Worm (Caenorhabditis elegans) whole organism, late embryonic: ENCODE data around the gene ZK1290.13.

ENCODE experiments used
- ama-1 ChIP-seq: fragments of 150-350 bp; optimal IDR thresholded peaks from 2 replicates; lab custom pipeline; 2014
- ceh-45 ChIP-seq: fragments of 200-800 bp; sonication (Bioruptor generic); IDR thresholded peaks from 2 replicates; pipeline ENCODE4 v1.3.6; 2022; ENCODE audit warnings: missing genetic modification reagents, missing genetic modification characterization, missing compliant biosample characterization
- elt-2 ChIP-seq: sonication (generic microtip); optimal IDR thresholded peaks from 2 replicates; lab custom pipeline; 2016; ENCODE audit warnings: missing genetic modification reagents, missing genetic modification characterization, missing compliant biosample characterization
- hlh-30 ChIP-seq: sonication (generic microtip); optimal IDR thresholded peaks from 2 replicates; lab custom pipeline; 2017; ENCODE audit warnings: antibody characterized with exemption, missing genetic modification characterization, missing compliant biosample characterization; ENCODE audit not compliant: insufficient read depth
- hlh-6 ChIP-seq: sonication (generic microtip); optimal IDR thresholded peaks from 2 replicates; lab custom pipeline; 2016; ENCODE audit warnings: missing genotype, missing genetic modification characterization, missing compliant biosample characterization
- lin-11 ChIP-seq: fragments of 200-800 bp; sonication (Bioruptor generic); optimal IDR thresholded peaks from 2 replicates; lab custom pipeline; 2018; ENCODE audit warnings: mild to moderate bottlenecking, missing genetic modification characterization, missing compliant biosample characterization
- nfya-1 ChIP-seq: sonication (generic microtip); optimal IDR thresholded peaks from 2 replicates; lab custom pipeline; 2017; ENCODE audit warnings: missing genetic modification characterization, mild to moderate bottlenecking, missing compliant biosample characterization, antibody characterized with exemption, moderate library complexity
- nhr-11 ChIP-seq: fragments of 150-350 bp; optimal IDR thresholded peaks from 2 replicates; lab custom pipeline; 2014; ENCODE audit warnings: missing biosample characterization, missing genetic modification characterization
- nhr-232 ChIP-seq: sonication (generic microtip); optimal IDR thresholded peaks from 2 replicates; lab custom pipeline; 2016; ENCODE audit warnings: missing genetic modification characterization, missing compliant biosample characterization
- pat-9 ChIP-seq: fragments of 200-800 bp; sonication (Bioruptor generic); optimal IDR thresholded peaks from 2 replicates; lab custom pipeline; 2018; ENCODE audit warnings: mild to moderate bottlenecking, missing genetic modification characterization, moderate library complexity, missing compliant biosample characterization
- pax-1 ChIP-seq: fragments of 150-350 bp; optimal IDR thresholded peaks from 2 replicates; lab custom pipeline; 2014; ENCODE audit warnings: missing biosample characterization, missing genetic modification characterization
- tbx-2 ChIP-seq: sonication (generic microtip); optimal IDR thresholded peaks from 2 replicates; lab custom pipeline; 2016; ENCODE audit warnings: missing genetic modification characterization, missing compliant biosample characterization
- zip-5 ChIP-seq: sonication (generic microtip); optimal IDR thresholded peaks from 2 replicates; lab custom pipeline; 2016; ENCODE audit warnings: missing genetic modification characterization, missing compliant biosample characterization

ce11 chrII:7555454-7555853, 20.6 kb downstream of the ZK1290.13 start, which contains the start of gene ZK1290.14:
- no peak for TF ChIP-seq nhr-11 (tag; lab: Kevin White, UChicago)
- no peak for TF ChIP-seq hlh-30 (tag; lab: Kevin White, UChicago)
- no peak for TF ChIP-seq pat-9 (tag; lab: Kevin White, UChicago)
- TF ChIP-seq ceh-45 (GFP tag; lab: Robert Waterston, UW): no peak
- no peak for TF ChIP-seq nfya-1 (tag; lab: Kevin White, UChicago)
- no peak for TF ChIP-seq lin-11 (tag; lab: Kevin White, UChicago)
- TF ChIP-seq elt-2 (tag; lab: Kevin White, UChicago): no peak
- no peak for TF ChIP-seq pax-1 (tag; lab: Kevin White, UChicago)
- no peak for TF ChIP-seq hlh-6
- TF ChIP-seq ama-1 (lab: Kevin White, UChicago): no peak
- no peak for TF ChIP-seq nhr-232 (tag; lab: Kevin White, UChicago)
- TF ChIP-seq zip-5 (tag; lab: Kevin White, UChicago): no peak
- no peak for TF ChIP-seq tbx-2 (tag; lab: Kevin White, UChicago)
